Worm (Caenorhabditis elegans) whole organism, mixed stage, embryonic: ENCODE data around the gene fbxa-202.

Source experiments
- M03D4.4 ChIP-seq: sonication (generic microtip); optimal IDR thresholded peaks from 2 replicates; lab custom pipeline; 2017; ENCODE audit warnings: mild to moderate bottlenecking, missing genetic modification characterization, missing compliant biosample characterization
- bed-3 ChIP-seq: fragments of 200-800 bp; sonication (Bioruptor generic); optimal IDR thresholded peaks from 3 replicates; lab custom pipeline; 2018; ENCODE audit warnings: mild to moderate bottlenecking, missing genetic modification characterization, moderate library complexity, missing compliant biosample characterization
- blmp-1 ChIP-seq: fragments of 150-350 bp; optimal IDR thresholded peaks from 2 replicates; lab custom pipeline; 2014; ENCODE audit warnings: missing biosample characterization, missing genetic modification characterization
- ceh-39 ChIP-seq: fragments of 150-350 bp; optimal IDR thresholded peaks from 2 replicates; lab custom pipeline; 2014; ENCODE audit warnings: missing biosample characterization, missing genetic modification characterization
- ceh-43 ChIP-seq: fragments of 200-800 bp; sonication (Bioruptor generic); optimal IDR thresholded peaks from 2 replicates; lab custom pipeline; 2018; ENCODE audit warnings: mild to moderate bottlenecking, missing genetic modification characterization, moderate library complexity, missing compliant biosample characterization
- ceh-83 ChIP-seq: fragments of 200-800 bp; sonication (Bioruptor generic); optimal IDR thresholded peaks from 2 replicates; lab custom pipeline; 2018; ENCODE audit warnings: mild to moderate bottlenecking, missing genetic modification characterization, missing compliant biosample characterization
- ces-1 ChIP-seq: fragments of 150-350 bp; optimal IDR thresholded peaks from 2 replicates; lab custom pipeline; 2014; ENCODE audit warnings: missing biosample characterization, missing genetic modification reagents, missing genetic modification characterization
- cnd-1 ChIP-seq: fragments of 200-800 bp; sonication (Bioruptor generic); optimal IDR thresholded peaks from 2 replicates; lab custom pipeline; 2018; ENCODE audit warnings: mild to moderate bottlenecking, missing genetic modification characterization, missing compliant biosample characterization
- drap-1 ChIP-seq: fragments of 200-800 bp; sonication (Bioruptor generic); optimal IDR thresholded peaks from 3 replicates; lab custom pipeline; 2018; ENCODE audit warnings: mild to moderate bottlenecking, missing genetic modification characterization, missing compliant biosample characterization
- elt-1 ChIP-seq: sonication (generic microtip); optimal IDR thresholded peaks from 2 replicates; lab custom pipeline; 2017; ENCODE audit warnings: missing genetic modification characterization, mild to moderate bottlenecking, missing compliant biosample characterization, antibody characterized with exemption, moderate library complexity, borderline replicate concordance; ENCODE audit not compliant: insufficient read depth
- elt-3 ChIP-seq: fragments of 150-350 bp; optimal IDR thresholded peaks from 2 replicates; lab custom pipeline; 2014; ENCODE audit warnings: missing biosample characterization, missing genetic modification characterization
- flh-1 ChIP-seq: fragments of 200-800 bp; sonication (Bioruptor generic); optimal IDR thresholded peaks from 2 replicates; lab custom pipeline; 2018; ENCODE audit warnings: mild to moderate bottlenecking, missing genetic modification characterization, moderate library complexity, missing compliant biosample characterization
- ham-2 ChIP-seq: fragments of 200-800 bp; sonication (Bioruptor generic); optimal IDR thresholded peaks from 2 replicates; lab custom pipeline; 2018; ENCODE audit warnings: mild to moderate bottlenecking, missing genetic modification characterization, missing compliant biosample characterization
- hlh-1 ChIP-seq: fragments of 150-350 bp; optimal IDR thresholded peaks from 2 replicates; lab custom pipeline; 2014; ENCODE audit warnings: missing biosample characterization, missing genetic modification reagents, missing genetic modification characterization
- lin-32 ChIP-seq: fragments of 200-800 bp; sonication (Bioruptor generic); optimal IDR thresholded peaks from 2 replicates; lab custom pipeline; 2018; ENCODE audit warnings: mild to moderate bottlenecking, missing genetic modification characterization, missing compliant biosample characterization
- lsy-2 ChIP-seq: fragments of 150-350 bp; optimal IDR thresholded peaks from 2 replicates; lab custom pipeline; 2014; ENCODE audit warnings: missing biosample characterization, missing genetic modification characterization
- mab-5 ChIP-seq: fragments of 150-350 bp; optimal IDR thresholded peaks from 2 replicates; lab custom pipeline; 2014; ENCODE audit warnings: missing biosample characterization, missing genetic modification characterization
- mep-1 ChIP-seq: fragments of 150-350 bp; optimal IDR thresholded peaks from 2 replicates; lab custom pipeline; 2017; ENCODE audit warnings: missing biosample characterization, missing genetic modification reagents, missing genetic modification characterization, inconsistent platforms
- mls-2 ChIP-seq: sonication (generic microtip); optimal IDR thresholded peaks from 2 replicates; lab custom pipeline; 2016; ENCODE audit warnings: mild to moderate bottlenecking, missing genetic modification characterization, moderate library complexity, missing compliant biosample characterization
- nhr-12 ChIP-seq: fragments of 150-350 bp; optimal IDR thresholded peaks from 2 replicates; lab custom pipeline; 2014; ENCODE audit warnings: missing biosample characterization, missing genetic modification characterization
- nhr-2 ChIP-seq: fragments of 150-350 bp; optimal IDR thresholded peaks from 2 replicates; lab custom pipeline; 2014; ENCODE audit warnings: missing biosample characterization, missing genetic modification characterization
- nhr-28 ChIP-seq: fragments of 150-350 bp; optimal IDR thresholded peaks from 2 replicates; lab custom pipeline; 2014; ENCODE audit warnings: missing biosample characterization, missing genetic modification characterization
- pha-4 ChIP-seq: fragments of 150-350 bp; optimal IDR thresholded peaks from 2 replicates; lab custom pipeline; 2018; ENCODE audit warnings: missing biosample characterization, missing genetic modification reagents, missing genetic modification characterization
- sem-2 ChIP-seq: fragments of 200-800 bp; sonication (Bioruptor generic); optimal IDR thresholded peaks from 2 replicates; lab custom pipeline; 2018; ENCODE audit warnings: mild to moderate bottlenecking, missing genetic modification characterization, missing compliant biosample characterization
- snpc-4 ChIP-seq: fragments of 150-350 bp; optimal IDR thresholded peaks from 2 replicates; lab custom pipeline; 2014; ENCODE audit warnings: missing biosample characterization, missing genetic modification characterization
- sptf-1 ChIP-seq: sonication (generic microtip); optimal IDR thresholded peaks from 2 replicates; lab custom pipeline; 2017; ENCODE audit warnings: mild to moderate bottlenecking, missing genetic modification characterization, moderate library complexity, missing compliant biosample characterization
- unc-120 ChIP-seq: sonication (generic microtip); optimal IDR thresholded peaks from 2 replicates; lab custom pipeline; 2017; ENCODE audit warnings: missing genetic modification characterization, missing compliant biosample characterization; ENCODE audit not compliant: poor library complexity, severe bottlenecking
- unc-39 ChIP-seq: fragments of 150-350 bp; optimal IDR thresholded peaks from 2 replicates; lab custom pipeline; 2014; ENCODE audit warnings: missing biosample characterization, missing genetic modification characterization
- unc-62 ChIP-seq: fragments of 150-350 bp; optimal IDR thresholded peaks from 2 replicates; lab custom pipeline; 2014; ENCODE audit warnings: missing biosample characterization, missing genetic modification reagents, missing genetic modification characterization
- zip-8 ChIP-seq: fragments of 150-350 bp; optimal IDR thresholded peaks from 2 replicates; lab custom pipeline; 2014; ENCODE audit warnings: missing biosample characterization, missing genetic modification characterization
- ztf-11 ChIP-seq: fragments of 150-350 bp; optimal IDR thresholded peaks from 2 replicates; lab custom pipeline; 2014; ENCODE audit warnings: missing biosample characterization, missing genetic modification characterization

fbxa-202 gene

ce11 chrV:6336108-6336507, 9.0 kb downstream of the fbxa-202 start, which contains the start of gene T28C12.6:
Gene T28C12.6 (minus strand): TSS chrV:6336119.
- no peak for TF ChIP-seq zip-8 (tag; lab: Kevin White, UChicago)
- no peak for TF ChIP-seq drap-1 (GFP tag; lab: Kevin White, UChicago)
- no peak for TF ChIP-seq unc-62 (GFP tag; lab: Kevin White, UChicago)
- TF ChIP-seq cnd-1: no peak
- no peak for TF ChIP-seq ham-2
- no peak for TF ChIP-seq sem-2 (GFP tag; lab: Kevin White, UChicago)
- TF ChIP-seq elt-1 (tag; lab: Kevin White, UChicago): no peak
- TF ChIP-seq ceh-39: no peak
- no peak for TF ChIP-seq ces-1
- TF ChIP-seq nhr-2 (tag; lab: Kevin White, UChicago): no peak
- TF ChIP-seq elt-3 (tag; lab: Kevin White, UChicago): no peak
- no peak for TF ChIP-seq lsy-2
- no peak for TF ChIP-seq hlh-1 (tag; lab: Kevin White, UChicago)
- TF ChIP-seq pha-4 (tag; lab: Kevin White, UChicago): no peak
- no peak for TF ChIP-seq nhr-12 (tag; lab: Kevin White, UChicago)
- no peak for TF ChIP-seq ceh-83
- no peak for TF ChIP-seq unc-120 (tag; lab: Kevin White, UChicago)
- TF ChIP-seq bed-3: no peak
- TF ChIP-seq, all 35 proteins: peak for 0

ce11 chrV:6341078-6341638, 14.1 kb downstream of the fbxa-202 start:
- TF ChIP-seq bed-3 (no peak), ceh-39 (no peak), nhr-12 (tag; lab: Kevin White, UChicago) (no peak), ceh-43 (GFP tag; lab: Kevin White, UChicago) (no peak), lin-32 (no peak), unc-62 (GFP tag; lab: Kevin White, UChicago) (no peak), mab-5 (tag; lab: Kevin White, UChicago) (no peak), hlh-1 (tag; lab: Kevin White, UChicago) (no peak), sem-2 (GFP tag; lab: Kevin White, UChicago) (no peak), blmp-1 (no peak), nhr-28 (tag; lab: Kevin White, UChicago) (no peak), unc-120 (tag; lab: Kevin White, UChicago) (no peak), pha-4 (tag; lab: Kevin White, UChicago) (no peak), mep-1 (tag; lab: Kevin White, UChicago) (no peak), mls-2 (tag; lab: Kevin White, UChicago) (no peak)

ce11 chrV:6342502-6342901, 15.4 kb downstream of the fbxa-202 start:
- TF ChIP-seq nhr-12 (tag; lab: Kevin White, UChicago) (no peak), hlh-1 (tag; lab: Kevin White, UChicago) (peak; percentile 93), unc-120 (tag; lab: Kevin White, UChicago) (peak; percentile 36)

ce11 chrV:6344531-6345171, 17.6 kb downstream of the fbxa-202 start:
- TF ChIP-seq ztf-11 (tag; lab: Kevin White, UChicago): no peak
- no peak for TF ChIP-seq ceh-83
- TF ChIP-seq ham-2: no peak
- TF ChIP-seq lsy-2: no peak
- no peak for TF ChIP-seq sem-2 (GFP tag; lab: Kevin White, UChicago)
- no peak for TF ChIP-seq nhr-2 (tag; lab: Kevin White, UChicago)
- no peak for TF ChIP-seq M03D4.4 (tag; lab: Kevin White, UChicago)
- TF ChIP-seq ceh-43 (GFP tag; lab: Kevin White, UChicago): no peak

ce11 chrV:6346043-6346618, 19.1 kb downstream of the fbxa-202 start:
- TF ChIP-seq hlh-1 (tag; lab: Kevin White, UChicago) (peak; percentile 30), lin-32 (no peak)
- TF ChIP-seq, all 35 proteins: peak for 1

ce11 chrV:6346906-6347305, 19.8 kb downstream of the fbxa-202 start:
- TF ChIP-seq flh-1 (no peak), ces-1 (no peak), sptf-1 (tag; lab: Kevin White, UChicago) (no peak), zip-8 (tag; lab: Kevin White, UChicago) (no peak), lin-32 (no peak), pha-4 (tag; lab: Kevin White, UChicago) (no peak), unc-62 (GFP tag; lab: Kevin White, UChicago) (no peak), mab-5 (tag; lab: Kevin White, UChicago) (no peak), drap-1 (GFP tag; lab: Kevin White, UChicago) (no peak), ceh-39 (no peak), snpc-4 (no peak), ham-2 (no peak), mls-2 (tag; lab: Kevin White, UChicago) (no peak), unc-39 (no peak)
